Fruit fly (Drosophila melanogaster): ENCODE data around the gene CG43445.

CG43445 gene

DNA sequence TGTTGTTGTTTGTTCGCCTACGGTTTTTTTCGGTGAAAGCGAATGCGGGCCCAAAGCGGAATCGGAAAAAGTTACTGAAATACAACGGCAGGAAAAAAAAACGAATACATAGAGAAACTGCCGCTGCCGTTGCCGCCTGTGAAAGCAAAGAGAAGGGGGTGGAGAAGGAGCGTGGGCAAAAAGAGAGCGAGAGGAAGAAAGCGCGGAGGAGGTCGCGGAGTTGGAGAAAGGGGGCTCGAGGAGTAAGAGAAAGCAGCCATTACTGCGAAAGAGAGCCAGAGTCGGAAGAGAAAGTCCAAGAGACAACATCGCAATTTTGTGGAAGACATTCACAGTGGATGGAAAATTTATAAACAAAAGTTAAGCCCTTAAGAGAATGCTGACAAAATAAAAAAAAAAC is 9.1 kb downstream of the CG43445 start:
- no peak for TF ChIP-seq insv (optimal IDR thresholded peaks at IDR 0.05)
- no peak for TF ChIP-seq psq (optimal IDR thresholded peaks at IDR 0.05)

DNA sequence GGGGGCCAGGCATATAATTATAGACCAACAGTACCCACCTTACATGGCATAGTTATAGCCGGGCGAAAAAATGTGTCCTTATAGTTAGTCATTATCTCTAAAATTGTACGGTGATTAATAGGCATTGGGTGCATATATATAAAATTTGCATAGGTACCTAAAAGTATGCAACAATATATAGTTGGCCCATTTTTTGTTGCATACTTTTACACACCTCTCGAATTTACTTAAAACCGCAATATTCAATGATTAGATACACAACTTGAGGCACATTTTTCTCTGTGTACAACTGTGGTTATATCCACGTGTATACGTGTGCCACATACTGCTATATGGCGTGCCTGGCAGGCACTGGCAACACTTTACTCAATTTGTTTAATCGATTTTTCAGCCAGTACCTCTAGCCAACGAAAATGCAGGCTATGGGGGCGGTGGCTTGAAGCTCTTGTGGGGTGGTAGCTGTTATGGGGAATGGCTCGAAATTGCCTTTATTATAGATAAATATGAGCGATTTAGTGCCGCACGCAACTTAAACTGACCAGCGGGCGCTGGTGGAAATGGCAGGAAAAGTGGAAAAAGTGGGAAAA is 21.5 kb downstream of the CG43445 start:
- no peak for TF ChIP-seq ttk (optimal IDR thresholded peaks at IDR 0.05)
- no peak for TF ChIP-seq insv (optimal IDR thresholded peaks at IDR 0.05)
- TF ChIP-seq Sin3A (optimal IDR thresholded peaks at IDR 0.05) = no peak
- TF ChIP-seq psq (optimal IDR thresholded peaks at IDR 0.05) = no peak
- no peak for TF ChIP-seq Myc (optimal IDR thresholded peaks at IDR 0.05)
- TF ChIP-seq h (optimal IDR thresholded peaks at IDR 0.05) = no peak

DNA sequence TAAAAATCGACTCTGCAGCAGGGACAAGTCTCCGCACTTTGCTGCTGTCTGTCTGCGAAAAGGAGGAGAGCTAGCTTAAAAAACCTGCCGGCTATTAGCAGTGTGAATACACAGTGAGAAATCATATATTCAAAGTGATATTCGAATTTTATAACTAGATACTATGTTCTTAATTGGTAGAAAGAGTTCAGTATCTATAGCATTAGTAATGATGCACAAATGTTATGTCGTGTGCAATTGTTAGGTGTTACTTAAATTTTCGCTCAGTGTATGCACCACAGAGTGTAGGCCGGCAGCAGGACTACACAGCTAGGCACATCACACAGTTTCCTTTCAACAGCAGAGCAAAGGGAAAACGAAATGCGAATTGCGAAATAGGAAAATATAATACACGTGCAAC is 23.6 kb downstream of the CG43445 start:
- TF ChIP-seq Sin3A (optimal IDR thresholded peaks at IDR 0.05) = no peak
- no peak for TF ChIP-seq Myc (optimal IDR thresholded peaks at IDR 0.05)
- TF ChIP-seq ttk (optimal IDR thresholded peaks at IDR 0.05) = no peak
- TF ChIP-seq psq (optimal IDR thresholded peaks at IDR 0.05) = no peak
- no peak for TF ChIP-seq h (optimal IDR thresholded peaks at IDR 0.05)
- TF ChIP-seq insv (optimal IDR thresholded peaks at IDR 0.05) = no peak

DNA sequence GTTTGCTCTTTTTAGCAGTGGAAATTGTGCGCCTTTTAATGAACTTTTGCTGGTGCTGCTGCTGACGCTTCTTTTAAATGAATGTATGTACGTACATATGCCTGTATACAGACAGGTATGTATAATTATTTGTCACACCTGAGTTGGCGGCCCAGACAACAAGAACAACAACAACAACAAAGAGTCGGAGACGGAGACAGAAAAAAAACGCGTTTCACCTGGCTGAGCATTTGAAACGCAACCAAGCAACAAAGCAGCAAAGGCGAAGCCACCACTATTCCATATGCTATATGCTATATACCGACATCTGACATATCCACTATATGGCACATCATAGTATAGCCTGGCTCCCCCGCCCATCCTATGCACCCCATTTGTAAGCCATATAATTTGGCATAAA is 27.5 kb downstream of the CG43445 start:
- TF ChIP-seq h (optimal IDR thresholded peaks at IDR 0.05) (no peak), psq (optimal IDR thresholded peaks at IDR 0.05) (no peak), ttk (optimal IDR thresholded peaks at IDR 0.05) (no peak), Myc (optimal IDR thresholded peaks at IDR 0.05) (no peak), insv (optimal IDR thresholded peaks at IDR 0.05) (no peak), Sin3A (optimal IDR thresholded peaks at IDR 0.05) (no peak)

DNA sequence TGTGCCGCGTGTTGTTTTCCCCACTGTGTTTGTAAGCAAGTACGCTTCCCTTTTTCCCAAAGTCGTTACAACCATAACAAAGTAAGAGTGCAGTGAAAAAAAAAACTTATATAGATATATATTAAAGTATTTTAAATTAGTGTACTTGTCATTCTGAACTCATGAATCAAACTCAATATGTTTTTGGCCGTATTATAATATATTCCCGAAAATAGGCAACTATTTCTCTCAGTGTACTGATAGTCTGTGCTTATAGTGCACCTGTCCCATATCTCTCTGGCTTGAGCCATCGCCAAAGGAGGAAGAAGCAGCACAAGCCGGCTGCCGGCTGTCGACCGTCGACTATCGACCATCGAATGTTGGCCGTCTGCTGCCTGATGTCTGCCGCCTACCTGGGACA is 29.9 kb downstream of the CG43445 start:
- TF ChIP-seq h (optimal IDR thresholded peaks at IDR 0.05) (no peak), psq (optimal IDR thresholded peaks at IDR 0.05) (no peak), Sin3A (optimal IDR thresholded peaks at IDR 0.05) (no peak), insv (optimal IDR thresholded peaks at IDR 0.05) (no peak), Myc (optimal IDR thresholded peaks at IDR 0.05) (no peak), ttk (optimal IDR thresholded peaks at IDR 0.05) (no peak)

DNA sequence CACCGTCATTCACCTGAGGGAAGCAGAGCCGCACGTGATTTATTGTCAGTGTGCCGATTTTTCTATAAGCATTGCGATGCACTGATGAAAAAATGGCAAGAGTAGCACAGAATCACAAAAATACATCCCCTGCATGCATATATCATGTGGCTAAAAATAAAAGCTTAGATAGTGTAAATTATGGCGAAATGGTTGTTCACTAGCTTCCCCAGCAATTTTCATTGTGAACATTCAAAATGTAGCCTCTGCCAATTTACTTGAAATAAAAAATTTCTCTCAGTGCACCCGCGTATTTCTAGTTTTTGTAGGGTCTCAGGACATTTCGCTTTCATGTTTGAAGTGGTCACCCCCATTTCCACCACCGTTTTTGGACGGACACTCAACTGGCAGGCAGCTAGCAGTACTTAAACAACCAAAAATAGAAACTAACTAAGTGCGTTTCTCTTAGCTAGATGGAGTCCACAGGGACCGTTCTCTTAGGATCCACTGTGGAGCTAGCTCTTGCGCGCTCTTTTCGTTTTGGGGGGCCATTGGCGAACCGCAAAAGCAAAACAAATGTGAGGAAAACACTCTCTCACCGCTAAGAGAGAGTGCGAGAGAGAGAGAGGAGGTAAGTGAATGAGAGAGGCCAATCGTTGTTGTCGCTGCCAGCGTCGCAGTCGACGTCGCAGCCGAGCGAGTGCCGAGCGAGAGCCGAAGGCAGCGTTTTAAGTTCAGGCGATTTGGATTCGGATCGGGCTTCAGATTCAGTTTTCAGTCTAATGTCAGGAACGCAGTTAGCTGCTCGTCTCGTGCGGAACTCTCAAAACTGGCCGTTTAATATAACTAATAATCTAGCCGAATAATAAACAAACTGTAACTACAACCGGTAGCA is 32.4 kb downstream of the CG43445 start:
- TF ChIP-seq ttk (optimal IDR thresholded peaks at IDR 0.05) (no peak), Sin3A (optimal IDR thresholded peaks at IDR 0.05) (no peak), h (optimal IDR thresholded peaks at IDR 0.05) (no peak), psq (optimal IDR thresholded peaks at IDR 0.05) (no peak), insv (optimal IDR thresholded peaks at IDR 0.05) (no peak), Myc (optimal IDR thresholded peaks at IDR 0.05) (no peak)

DNA sequence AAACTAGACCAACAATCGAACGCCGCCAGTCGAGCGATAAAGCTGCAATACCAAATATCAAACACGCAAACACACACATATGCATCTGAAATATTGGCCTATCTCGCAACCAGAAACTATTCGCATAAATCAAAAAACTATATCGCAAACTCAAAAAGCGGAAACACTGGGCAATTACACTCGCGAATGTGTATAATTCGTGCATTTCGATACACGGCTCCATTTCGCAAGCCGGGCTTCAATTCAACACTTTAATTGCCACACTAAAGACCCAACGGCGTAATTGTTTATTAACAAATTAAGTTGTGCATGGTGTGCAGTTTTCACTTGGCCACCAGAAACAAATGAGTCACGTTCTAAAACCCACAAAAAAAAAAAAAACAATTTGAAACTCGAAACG is 33.1 kb downstream of the CG43445 start:
- TF ChIP-seq ttk (optimal IDR thresholded peaks at IDR 0.05) (no peak), Myc (optimal IDR thresholded peaks at IDR 0.05) (no peak)

DNA sequence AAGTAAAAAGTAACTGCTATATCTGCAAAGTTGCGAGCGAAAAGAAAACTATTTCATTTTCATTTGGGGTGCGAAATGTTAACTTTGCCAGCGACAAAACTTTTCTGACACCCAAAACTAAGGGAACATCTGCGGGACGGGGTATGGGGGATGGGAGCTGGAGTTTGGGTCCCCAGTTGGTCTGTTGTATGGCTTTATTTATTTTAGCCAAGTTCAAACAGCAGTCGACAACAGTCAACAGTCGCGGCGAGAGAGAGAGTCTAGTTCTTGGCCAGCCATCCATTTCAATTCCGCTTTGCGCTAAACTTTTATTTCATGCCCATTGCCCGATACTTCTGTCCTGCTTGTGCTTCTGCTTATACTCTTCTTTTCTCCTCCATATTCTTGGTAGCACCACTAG is 34.6 kb downstream of the CG43445 start:
- TF ChIP-seq Sin3A (optimal IDR thresholded peaks at IDR 0.05) = no peak

DNA sequence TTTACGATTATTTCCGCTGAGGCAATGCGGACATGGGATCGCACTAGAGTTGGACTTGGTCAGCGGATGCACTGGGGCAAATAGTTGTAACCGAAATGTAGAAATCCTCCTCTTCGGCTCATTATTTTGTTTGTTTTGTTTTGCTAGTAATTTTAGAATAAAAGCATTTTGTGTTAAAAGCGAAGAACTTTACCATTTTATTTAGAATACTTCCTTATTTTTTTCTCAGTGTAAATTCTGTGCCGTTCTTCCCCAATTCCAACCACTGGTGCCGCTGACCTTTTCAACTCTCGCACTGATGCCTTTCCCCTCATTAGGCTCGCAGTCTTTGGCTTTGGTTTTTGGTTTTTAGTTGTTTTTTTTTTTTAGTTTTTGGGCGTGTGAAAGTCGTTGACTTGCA is 35.1 kb downstream of the CG43445 start:
- TF ChIP-seq Sin3A (optimal IDR thresholded peaks at IDR 0.05) (no peak), psq (optimal IDR thresholded peaks at IDR 0.05) (no peak), insv (optimal IDR thresholded peaks at IDR 0.05) (no peak), ttk (optimal IDR thresholded peaks at IDR 0.05) (no peak), h (optimal IDR thresholded peaks at IDR 0.05) (no peak), Myc (optimal IDR thresholded peaks at IDR 0.05) (no peak)

DNA sequence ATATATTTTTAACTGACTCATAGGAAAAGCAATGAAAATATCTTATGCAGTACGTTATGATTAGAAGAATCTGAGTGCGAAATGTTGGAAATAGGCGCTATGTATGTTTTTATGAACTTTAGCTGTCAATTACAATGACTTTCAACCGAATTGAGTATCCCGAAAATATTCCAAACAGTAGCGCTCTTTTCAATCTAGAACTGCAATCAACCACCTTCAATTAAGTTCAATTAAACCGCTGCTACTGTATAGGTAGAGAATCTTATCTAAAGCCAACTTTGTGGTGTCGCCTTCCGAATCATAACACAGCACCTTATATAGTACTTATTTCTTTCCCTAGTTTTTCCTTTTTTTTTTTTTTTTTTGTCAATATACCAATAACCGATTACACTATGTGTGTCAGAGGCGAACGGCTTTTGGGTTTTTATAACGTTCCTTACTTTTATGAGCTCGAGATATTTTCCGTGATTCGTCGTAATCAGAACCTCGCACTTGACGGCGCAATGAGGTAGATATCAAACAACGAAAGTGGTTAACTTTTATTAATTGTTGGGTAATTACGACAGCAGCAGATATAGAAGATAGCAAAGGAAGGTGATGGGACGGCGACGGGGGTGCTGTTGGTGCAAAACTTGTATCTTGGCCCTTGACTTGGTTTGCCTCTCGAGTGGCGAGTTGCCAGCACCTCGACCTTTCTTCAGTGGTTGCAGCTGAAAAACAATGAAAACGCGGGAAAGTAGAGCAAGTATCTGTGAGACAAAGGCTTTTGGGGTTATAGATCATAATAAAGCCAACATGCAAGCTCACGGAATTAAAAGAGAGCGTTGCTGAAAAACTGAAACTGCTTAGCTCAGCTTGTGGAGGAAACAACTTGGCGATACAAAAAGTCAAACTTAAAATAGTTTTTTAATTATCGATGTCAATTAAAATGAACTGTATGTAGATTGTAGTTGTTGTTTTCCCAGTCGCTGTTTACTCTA is 37.3 kb downstream of the CG43445 start:
- TF ChIP-seq h (optimal IDR thresholded peaks at IDR 0.05) = no peak
- no peak for TF ChIP-seq psq (optimal IDR thresholded peaks at IDR 0.05)
- TF ChIP-seq Myc (optimal IDR thresholded peaks at IDR 0.05) = no peak
- no peak for TF ChIP-seq ttk (optimal IDR thresholded peaks at IDR 0.05)
- no peak for TF ChIP-seq insv (optimal IDR thresholded peaks at IDR 0.05)
- TF ChIP-seq Sin3A (optimal IDR thresholded peaks at IDR 0.05) = no peak

DNA sequence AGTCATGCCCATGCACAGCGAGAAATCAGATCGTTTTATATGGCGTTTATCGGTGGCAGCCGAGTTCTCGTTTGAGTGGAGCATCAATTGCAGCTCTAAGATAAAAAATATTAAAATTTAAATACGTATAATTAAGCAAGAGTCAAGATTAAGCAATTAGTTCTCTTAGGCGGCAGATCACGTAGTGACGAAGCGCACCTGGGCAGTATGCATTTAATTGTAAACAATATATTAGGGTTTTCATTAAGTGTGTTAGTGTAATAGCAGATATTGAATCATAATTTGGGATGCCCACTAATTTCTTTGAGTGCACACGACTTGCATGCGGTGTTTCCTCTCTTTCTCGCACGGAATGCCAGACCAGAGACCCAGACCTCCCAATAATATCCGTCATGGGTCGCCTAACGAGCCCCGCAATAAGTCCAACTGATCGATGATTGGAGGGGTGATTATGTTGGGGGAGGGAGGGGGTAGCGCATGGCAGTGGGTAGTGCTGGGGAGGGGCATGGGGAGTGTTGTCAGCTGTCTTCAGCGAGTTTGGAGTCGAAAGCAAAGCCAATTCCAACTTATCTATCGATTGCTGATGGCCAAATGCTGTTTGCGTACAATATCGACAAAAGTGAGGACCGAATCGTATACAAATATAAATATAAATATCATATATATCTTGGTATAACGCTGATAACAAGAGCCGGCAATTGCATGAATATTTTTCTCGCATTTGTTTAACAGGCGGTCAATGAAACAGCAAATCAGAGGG is 38.4 kb downstream of the CG43445 start:
- no peak for TF ChIP-seq Sin3A (optimal IDR thresholded peaks at IDR 0.05)

DNA sequence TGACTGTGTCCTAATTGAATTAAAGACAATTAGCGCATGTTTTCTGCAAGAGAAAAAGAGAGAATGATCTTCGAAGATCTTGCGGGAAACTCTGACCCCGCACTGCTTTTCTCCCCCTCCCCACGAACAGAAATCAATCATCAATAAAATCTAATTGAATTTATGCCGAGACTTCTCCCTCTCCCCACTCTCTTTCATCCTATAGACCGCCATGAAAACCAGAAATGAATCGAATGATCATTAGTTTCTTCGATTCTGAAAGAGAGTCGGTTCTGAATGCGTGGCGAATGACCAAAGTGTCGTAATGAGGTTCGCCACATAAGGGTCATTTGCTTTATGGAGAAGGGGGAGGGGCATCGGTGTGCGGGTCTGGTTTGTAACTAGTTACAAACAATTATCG is 39.2 kb downstream of the CG43445 start:
- no peak for TF ChIP-seq ttk (optimal IDR thresholded peaks at IDR 0.05)
- TF ChIP-seq insv (optimal IDR thresholded peaks at IDR 0.05) = no peak
